Worm (Caenorhabditis elegans) whole organism, young adult: ENCODE data around the gene C35D6.13.

Experiments used
- Y56A3A.18 ChIP-seq: fragments of 200-800 bp; sonication (Bioruptor generic); IDR thresholded peaks from 2 replicates; pipeline ENCODE4 v1.3.6; 2022; ENCODE audit warnings: missing genetic modification reagents, missing genetic modification characterization, missing compliant biosample characterization
- zim-3 ChIP-seq: sonication (generic microtip); optimal IDR thresholded peaks from 2 replicates; lab custom pipeline; 2017; ENCODE audit warnings: mild to moderate bottlenecking, missing genetic modification characterization, moderate library complexity, missing compliant biosample characterization

ce11 chrIV:16364581-16364980 is 27.8 kb downstream of the C35D6.13 start:
- TF ChIP-seq zim-3 (tag; lab: Kevin White, UChicago) (no peak), Y56A3A.18 (GFP tag; lab: Robert Waterston, UW) (no peak)
